Fruit fly (Drosophila melanogaster) whole organism, prepupa: ENCODE data around the gene CG18269.

Experiments used
- CG10631 ChIP-seq: fragments of 200-800 bp; sonication (Bioruptor generic); optimal IDR thresholded peaks from 2 replicates; lab custom pipeline; 2016; ENCODE audit warnings: missing biosample characterization, missing genetic modification characterization
- CG10669 ChIP-seq: fragments of 200-800 bp; sonication (Bioruptor generic); optimal IDR thresholded peaks from 3 replicates; lab custom pipeline; 2018; ENCODE audit warnings: missing biosample characterization, mild to moderate bottlenecking, missing genetic modification characterization, moderate library complexity
- CG11762 ChIP-seq: fragments of 200-800 bp; sonication (Bioruptor generic); optimal IDR thresholded peaks from 3 replicates; lab custom pipeline; 2016; ENCODE audit warnings: missing biosample characterization, missing genetic modification characterization; ENCODE audit not compliant: insufficient read depth
- CG3919 ChIP-seq: fragments of 200-800 bp; sonication (Bioruptor generic); optimal IDR thresholded peaks from 3 replicates; lab custom pipeline; 2016; ENCODE audit warnings: missing biosample characterization, missing genetic modification characterization
- CG6854 ChIP-seq: fragments of 200-800 bp; sonication (Bioruptor generic); optimal IDR thresholded peaks from 2 replicates; lab custom pipeline; 2017; ENCODE audit warnings: missing biosample characterization, mild to moderate bottlenecking, missing genetic modification characterization
- Eip78C ChIP-seq: fragments of 200-800 bp; sonication (Bioruptor generic); peaks from one replicate; lab custom pipeline; 2016; ENCODE audit warnings: missing biosample characterization, missing genetic modification characterization
- Gug ChIP-seq: fragments of 200-800 bp; sonication (Bioruptor generic); IDR thresholded peaks from 2 replicates; pipeline ENCODE4 v1.3.6; 2022; ENCODE audit warnings: missing biosample characterization, missing genetic modification characterization
- Hr38 ChIP-seq: sonication (Bioruptor generic); optimal IDR thresholded peaks from 2 replicates; lab custom pipeline; 2016; ENCODE audit warnings: missing biosample characterization, missing genetic modification characterization
- Lpt ChIP-seq: fragments of 200-800 bp; sonication (Bioruptor generic); optimal IDR thresholded peaks from 3 replicates; lab custom pipeline; 2016; ENCODE audit warnings: missing biosample characterization, missing genetic modification characterization
- dsx ChIP-seq: fragments of 200-800 bp; optimal IDR thresholded peaks from 3 replicates; lab custom pipeline; 2019; ENCODE audit warnings: missing biosample characterization, mild to moderate bottlenecking, missing genetic modification characterization, moderate library complexity; ENCODE audit not compliant: poor library complexity, severe bottlenecking
- fd85E ChIP-seq: fragments of 200-800 bp; sonication (Bioruptor generic); optimal IDR thresholded peaks from 3 replicates; lab custom pipeline; 2016; ENCODE audit warnings: missing biosample characterization, missing genetic modification characterization

DNA sequence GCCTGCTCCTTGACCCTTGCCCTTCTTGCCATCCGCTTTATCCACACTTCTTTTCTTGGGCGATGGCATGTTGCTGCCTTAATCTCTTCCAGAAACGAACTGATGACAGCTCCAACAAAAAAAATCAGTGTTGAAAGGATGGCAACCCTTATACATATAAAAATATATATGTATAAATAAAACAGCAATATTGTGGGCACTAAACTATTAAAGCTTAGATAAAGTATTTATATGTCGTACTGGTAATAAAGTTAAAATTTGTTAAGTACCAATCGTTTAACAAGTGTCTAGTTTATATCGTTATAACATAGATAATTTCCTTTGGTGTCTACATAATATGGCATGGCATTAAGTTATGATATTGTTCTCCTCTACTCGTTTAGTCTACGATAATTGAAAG, 15.0 kb upstream of the CG18269 start, which contains the start of gene tomb:
- no peak for TF ChIP-seq CG11762 (GFP tag; lab: Kevin White, UChicago)
- no peak for TF ChIP-seq CG10669
- no peak for TF ChIP-seq Eip78C
- no peak for TF ChIP-seq CG3919 (GFP tag; lab: Kevin White, UChicago)
- no peak for TF ChIP-seq CG10631 (GFP tag; lab: Kevin White, UChicago)
- no peak for TF ChIP-seq Lpt (GFP tag; lab: Kevin White, UChicago)
- no peak for TF ChIP-seq fd85E
- no peak for TF ChIP-seq CG6854
- TF ChIP-seq dsx (GFP tag; lab: Kevin White, UChicago): no peak
- no peak for TF ChIP-seq Gug (GFP tag; lab: Robert Waterston, UW)
- TF ChIP-seq Hr38 (GFP tag; lab: Kevin White, UChicago): no peak
